Fruit fly (Drosophila melanogaster) whole organism, embryonic: Measurements from ENCODE around the gene dwg.

Source experiments
- Bteb2 ChIP-seq: fragments of 200-800 bp; sonication (Bioruptor generic); optimal IDR thresholded peaks from 2 replicates; lab custom pipeline; 2016; ENCODE audit warnings: missing biosample characterization, missing genetic modification characterization
- C15 ChIP-seq: fragments of 200-800 bp; sonication (Bioruptor generic); IDR thresholded peaks from 3 replicates; pipeline ENCODE4 v1.3.6; 2022; ENCODE audit warnings: missing biosample characterization, missing genetic modification characterization
- CG10431 ChIP-seq: fragments of 200-800 bp; sonication (Bioruptor generic); optimal IDR thresholded peaks from 3 replicates; lab custom pipeline; 2018; ENCODE audit warnings: missing biosample characterization, mild to moderate bottlenecking, missing genetic modification characterization
- CG11504 ChIP-seq: fragments of 200-800 bp; sonication (Bioruptor generic); optimal IDR thresholded peaks from 3 replicates; lab custom pipeline; 2019; ENCODE audit warnings: missing biosample characterization, mild to moderate bottlenecking, missing genetic modification characterization, moderate library complexity
- CG13123 ChIP-seq: fragments of 200-800 bp; sonication (Bioruptor generic); optimal IDR thresholded peaks from 2 replicates; lab custom pipeline; 2016; ENCODE audit warnings: missing biosample characterization, missing genetic modification characterization
- CG13296 ChIP-seq: fragments of 200-800 bp; sonication (Bioruptor generic); optimal IDR thresholded peaks from 3 replicates; lab custom pipeline; 2018; ENCODE audit warnings: missing biosample characterization, mild to moderate bottlenecking, missing genetic modification characterization
- CG15011 ChIP-seq: fragments of 200-800 bp; sonication (Bioruptor generic); optimal IDR thresholded peaks from 3 replicates; lab custom pipeline; 2018; ENCODE audit warnings: missing biosample characterization, mild to moderate bottlenecking, missing genetic modification characterization
- CG1529 ChIP-seq: fragments of 200-800 bp; sonication (Bioruptor generic); optimal IDR thresholded peaks from 3 replicates; lab custom pipeline; 2018; ENCODE audit warnings: missing biosample characterization, missing genetic modification characterization
- CG15514 ChIP-seq: fragments of 200-800 bp; sonication (Bioruptor generic); optimal IDR thresholded peaks from 3 replicates; lab custom pipeline; 2017; ENCODE audit warnings: missing biosample characterization, missing genetic modification characterization, mild to moderate bottlenecking, moderate library complexity, missing genetic modification reagents
- CG1603 ChIP-seq: fragments of 200-800 bp; sonication (Bioruptor generic); optimal IDR thresholded peaks from 2 replicates; lab custom pipeline; 2019; ENCODE audit warnings: missing biosample characterization, mild to moderate bottlenecking, missing genetic modification characterization, moderate library complexity
- CG16813 ChIP-seq: fragments of 200-800 bp; sonication (Bioruptor generic); IDR thresholded peaks from 3 replicates; pipeline ENCODE4 v1.3.6; 2022; ENCODE audit warnings: missing biosample characterization, missing genetic modification characterization; ENCODE audit not compliant: partially characterized antibody
- CG16815 ChIP-seq: fragments of 200-800 bp; sonication (Bioruptor generic); optimal IDR thresholded peaks from 3 replicates; lab custom pipeline; 2017; ENCODE audit warnings: missing biosample characterization, mild to moderate bottlenecking, missing genetic modification characterization
- CG17802 ChIP-seq: fragments of 200-800 bp; sonication (Bioruptor generic); optimal IDR thresholded peaks from 2 replicates; lab custom pipeline; 2018; ENCODE audit warnings: missing biosample characterization, mild to moderate bottlenecking, missing genetic modification characterization, moderate library complexity
- CG18262 ChIP-seq: fragments of 200-800 bp; optimal IDR thresholded peaks from 3 replicates; lab custom pipeline; 2019; ENCODE audit warnings: missing biosample characterization, mild to moderate bottlenecking, missing genetic modification characterization, moderate library complexity
- CG2129 ChIP-seq: fragments of 200-800 bp; sonication (Bioruptor generic); IDR thresholded peaks from 2 replicates; pipeline ENCODE4 v1.3.6; 2022; ENCODE audit warnings: missing biosample characterization, missing genetic modification characterization; ENCODE audit not compliant: partially characterized antibody
- CG32767 ChIP-seq: fragments of 200-800 bp; sonication (Bioruptor generic); IDR thresholded peaks from 2 replicates; pipeline ENCODE4 v1.3.6; 2022; ENCODE audit warnings: missing biosample characterization, missing genetic modification characterization
- CG4328 ChIP-seq: fragments of 200-800 bp; sonication (Bioruptor generic); optimal IDR thresholded peaks from 3 replicates; lab custom pipeline; 2017; ENCODE audit warnings: missing biosample characterization, missing genetic modification reagents, missing genetic modification characterization
- CG4424 ChIP-seq: fragments of 200-800 bp; sonication (Bioruptor generic); optimal IDR thresholded peaks from 3 replicates; lab custom pipeline; 2016; ENCODE audit warnings: missing biosample characterization, missing genetic modification characterization
- CG8089 ChIP-seq: fragments of 200-800 bp; sonication (Bioruptor generic); optimal IDR thresholded peaks from 3 replicates; lab custom pipeline; 2016; ENCODE audit warnings: missing biosample characterization, missing genetic modification characterization
- CG9437 ChIP-seq: fragments of 200-800 bp; sonication (Bioruptor generic); optimal IDR thresholded peaks from 2 replicates; lab custom pipeline; 2018; ENCODE audit warnings: missing biosample characterization, mild to moderate bottlenecking, missing genetic modification characterization
- CG9797 ChIP-seq: fragments of 200-800 bp; sonication (Bioruptor generic); optimal IDR thresholded peaks from 3 replicates; lab custom pipeline; 2018; ENCODE audit warnings: missing biosample characterization, mild to moderate bottlenecking, missing genetic modification characterization
- CG9817 ChIP-seq: fragments of 200-800 bp; sonication (Bioruptor generic); optimal IDR thresholded peaks from 2 replicates; lab custom pipeline; 2018; ENCODE audit warnings: missing biosample characterization, mild to moderate bottlenecking, missing genetic modification characterization, moderate library complexity
- CG9876 ChIP-seq: fragments of 200-800 bp; sonication (Bioruptor generic); optimal IDR thresholded peaks from 2 replicates; lab custom pipeline; 2016; ENCODE audit warnings: missing biosample characterization, missing genetic modification characterization
- CHES-1-like ChIP-seq: fragments of 200-800 bp; sonication (Bioruptor generic); optimal IDR thresholded peaks from 2 replicates; lab custom pipeline; 2016; ENCODE audit warnings: missing biosample characterization, missing genetic modification characterization
- D19A ChIP-seq: fragments of 200-800 bp; optimal IDR thresholded peaks from 3 replicates; lab custom pipeline; 2019; ENCODE audit warnings: missing biosample characterization, mild to moderate bottlenecking, missing genetic modification characterization, moderate library complexity
- Dip2 ChIP-seq: fragments of 200-800 bp; sonication (Bioruptor generic); IDR thresholded peaks from 2 replicates; pipeline ENCODE4 v1.3.6; 2022; ENCODE audit warnings: missing biosample characterization, missing genetic modification characterization
- Dll ChIP-seq: fragments of 200-800 bp; sonication (Bioruptor generic); IDR thresholded peaks from 4 replicates; pipeline ENCODE4 v1.3.6; 2022; ENCODE audit warnings: missing biosample characterization, missing genetic modification characterization; ENCODE audit not compliant: partially characterized antibody
- Dref ChIP-seq: fragments of 200-800 bp; sonication (Bioruptor generic); IDR thresholded peaks from 2 replicates; pipeline ENCODE4 v1.3.6; 2022; ENCODE audit warnings: missing biosample characterization, missing genetic modification characterization
- Drgx ChIP-seq: fragments of 200-800 bp; sonication (Bioruptor generic); IDR thresholded peaks from 2 replicates; pipeline ENCODE4 v1.3.6; 2022; ENCODE audit warnings: missing biosample characterization, missing genetic modification characterization
- Ets65A ChIP-seq: fragments of 200-800 bp; sonication (Bioruptor generic); peaks from one replicate; lab custom pipeline; 2016; ENCODE audit warnings: missing biosample characterization, missing genetic modification characterization
- Hr3 ChIP-seq: fragments of 200-800 bp; sonication (Bioruptor generic); optimal IDR thresholded peaks from 3 replicates; lab custom pipeline; 2016; ENCODE audit warnings: missing biosample characterization, missing genetic modification characterization
- Mad ChIP-seq: fragments of 200-800 bp; sonication (Bioruptor generic); optimal IDR thresholded peaks from 2 replicates; lab custom pipeline; 2016; ENCODE audit warnings: missing biosample characterization, missing genetic modification characterization
- NK7.1 ChIP-seq: fragments of 200-800 bp; sonication (Bioruptor generic); optimal IDR thresholded peaks from 3 replicates; lab custom pipeline; 2016; ENCODE audit warnings: missing biosample characterization, missing genetic modification characterization
- Ptx1 ChIP-seq: fragments of 200-800 bp; sonication (Bioruptor generic); IDR thresholded peaks from 2 replicates; pipeline ENCODE4 v1.3.6; 2022; ENCODE audit warnings: missing biosample characterization, missing genetic modification characterization
- Ssrp ChIP-seq: fragments of 200-800 bp; sonication (Bioruptor generic); optimal IDR thresholded peaks from 2 replicates; lab custom pipeline; 2018; ENCODE audit warnings: missing biosample characterization, mild to moderate bottlenecking, missing genetic modification characterization, moderate library complexity
- bowl ChIP-seq: fragments of 200-800 bp; sonication (Bioruptor generic); IDR thresholded peaks from 2 replicates; pipeline ENCODE4 v1.3.6; 2022; ENCODE audit warnings: missing biosample characterization, missing genetic modification characterization
- btn ChIP-seq: fragments of 200-800 bp; sonication (Bioruptor generic); optimal IDR thresholded peaks from 2 replicates; lab custom pipeline; 2016; ENCODE audit warnings: missing biosample characterization, missing genetic modification characterization
- chn ChIP-seq: fragments of 200-800 bp; sonication (Bioruptor generic); optimal IDR thresholded peaks from 2 replicates; lab custom pipeline; 2016; ENCODE audit warnings: missing biosample characterization, missing genetic modification characterization
- ci ChIP-seq: fragments of 200-800 bp; sonication (Bioruptor generic); IDR thresholded peaks from 3 replicates; pipeline ENCODE4 v1.3.6; 2022; ENCODE audit warnings: missing biosample characterization, missing genetic modification characterization
- dati ChIP-seq: fragments of 200-800 bp; sonication (Bioruptor generic); IDR thresholded peaks from 2 replicates; pipeline ENCODE4 v1.3.6; 2022; ENCODE audit warnings: missing biosample characterization, missing genetic modification characterization
- ems ChIP-seq: fragments of 200-800 bp; sonication (Bioruptor generic); optimal IDR thresholded peaks from 3 replicates; lab custom pipeline; 2016; ENCODE audit warnings: missing biosample characterization, missing genetic modification characterization
- fd3F ChIP-seq: fragments of 200-800 bp; sonication (Bioruptor generic); optimal IDR thresholded peaks from 2 replicates; lab custom pipeline; 2018; ENCODE audit warnings: missing biosample characterization, mild to moderate bottlenecking, missing genetic modification characterization, moderate library complexity
- fd64A ChIP-seq: fragments of 200-800 bp; sonication (Bioruptor generic); optimal IDR thresholded peaks from 3 replicates; lab custom pipeline; 2018; ENCODE audit warnings: missing biosample characterization, mild to moderate bottlenecking, missing genetic modification characterization
- gsb-n ChIP-seq: fragments of 200-800 bp; sonication (Bioruptor generic); optimal IDR thresholded peaks from 3 replicates; lab custom pipeline; 2018; ENCODE audit warnings: missing biosample characterization, mild to moderate bottlenecking, missing genetic modification characterization
- hkb ChIP-seq, 2 experiments: fragments of 200-800 bp in 1 of 2; fragments of >200 bp in 1 of 2; sonication (Bioruptor generic) in 1 of 2; IDR thresholded peaks in 1 of 2; optimal IDR thresholded peaks in 1 of 2; 2 replicates each; pipeline versions ENCODE4 v1.3.6 to Lab custom; 2017 to 2022; ENCODE audit warnings: missing biosample characterization in 1 of 2, missing genetic modification characterization in 1 of 2
- kay ChIP-seq: fragments of 200-800 bp; sonication (Bioruptor generic); optimal IDR thresholded peaks from 2 replicates; lab custom pipeline; 2016; ENCODE audit warnings: missing biosample characterization, missing genetic modification characterization
- lmd ChIP-seq: fragments of 200-800 bp; sonication (Bioruptor generic); IDR thresholded peaks from 2 replicates; pipeline ENCODE4 v1.3.6; 2022; ENCODE audit warnings: missing biosample characterization, missing genetic modification characterization
- nom ChIP-seq: fragments of 200-800 bp; sonication (Bioruptor generic); optimal IDR thresholded peaks from 2 replicates; lab custom pipeline; 2017; ENCODE audit warnings: missing biosample characterization, missing genetic modification characterization, mild to moderate bottlenecking, moderate library complexity, missing genetic modification reagents
- repo ChIP-seq: fragments of 200-800 bp; sonication (Bioruptor generic); optimal IDR thresholded peaks from 2 replicates; lab custom pipeline; 2016; ENCODE audit warnings: missing biosample characterization, missing genetic modification characterization
- sens ChIP-seq: fragments of 200-800 bp; sonication (Bioruptor generic); peaks from one replicate; lab custom pipeline; 2016; ENCODE audit warnings: missing biosample characterization, missing genetic modification characterization
- tup ChIP-seq: fragments of 200-800 bp; sonication (Bioruptor generic); optimal IDR thresholded peaks from 2 replicates; lab custom pipeline; 2016; ENCODE audit warnings: missing biosample characterization, mild to moderate bottlenecking, missing genetic modification characterization, moderate library complexity

The dwg gene

dm6 chrX:2732127-2732526 is 4.6 kb downstream of the dwg start, which contains the start of the genes ttm50 and CG2712 (continued):
- TF ChIP-seq Bteb2 (GFP tag; lab: Kevin White, UChicago) = no peak
- TF ChIP-seq sens (GFP tag; lab: Kevin White, UChicago) = no peak
- TF ChIP-seq fd3F (GFP tag; lab: Kevin White, UChicago) = peak; percentile 27
- peak; percentile 25 for TF ChIP-seq chn (GFP tag; lab: Kevin White, UChicago)
- peak; percentile 71 for TF ChIP-seq Ptx1 (GFP tag; lab: Robert Waterston, UW)
- TF ChIP-seq repo (GFP tag; lab: Kevin White, UChicago) = no peak
- no peak for TF ChIP-seq CG13123 (GFP tag; lab: Kevin White, UChicago)
- TF ChIP-seq dati (GFP tag; lab: Robert Waterston, UW) = no peak
- TF ChIP-seq ems (GFP tag; lab: Kevin White, UChicago) = no peak
- TF ChIP-seq CG9437 (GFP tag; lab: Kevin White, UChicago) = peak; percentile 19
- TF ChIP-seq CG1603 (tag; lab: Kevin White, UChicago) = no peak
- TF ChIP-seq Drgx (GFP tag; lab: Robert Waterston, UW) = no peak
- TF ChIP-seq CG4424 (GFP tag; lab: Kevin White, UChicago) = peak; percentile 63
- TF ChIP-seq tup (GFP tag; lab: Kevin White, UChicago) = no peak
- TF ChIP-seq CG2129 (GFP tag; lab: Robert Waterston, UW) = no peak
- 0 out of 3 replicates have a peak, but pooled peaks have one; percentile 40 for TF ChIP-seq C15
- TF ChIP-seq D19A (tag; lab: Kevin White, UChicago) = no peak
- no peak for TF ChIP-seq btn (GFP tag; lab: Kevin White, UChicago)
- no peak for TF ChIP-seq fd64A
- no peak for TF ChIP-seq CG32767 (GFP tag; lab: Robert Waterston, UW)
- no peak for TF ChIP-seq CG17802
- 0 out of 2 replicates have a peak, but pooled peaks have one; percentile 31 for TF ChIP-seq Dref (GFP tag; lab: Robert Waterston, UW)
- TF ChIP-seq CG11504 = no peak
- TF ChIP-seq CG13296 = no peak
- peak; percentile 62 for TF ChIP-seq Ets65A (GFP tag; lab: Kevin White, UChicago)
- no peak for TF ChIP-seq Mad
- TF ChIP-seq Dip2 (GFP tag; lab: Robert Waterston, UW) = no peak
- TF ChIP-seq CG15514 = peak; percentile 82
- TF ChIP-seq Ssrp (tag; lab: Kevin White, UChicago) = peak; percentile 54
- peak; percentile 88 for TF ChIP-seq CG9797 (GFP tag; lab: Kevin White, UChicago)
- TF ChIP-seq CG16815 (GFP tag; lab: Kevin White, UChicago) = no peak
- TF ChIP-seq CG8089 = no peak
- TF ChIP-seq NK7.1 (GFP tag; lab: Kevin White, UChicago) = no peak
- no peak for TF ChIP-seq hkb (optimal IDR thresholded peaks at IDR 0.05; lab: Kevin White, UChicago)
- no peak for TF ChIP-seq hkb (GFP tag; IDR thresholded peaks at IDR 0.05; lab: Robert Waterston, UW)
- no peak for TF ChIP-seq bowl
- no peak for TF ChIP-seq CHES-1-like
- TF ChIP-seq gsb-n = no peak
- peak; percentile 54 for TF ChIP-seq Hr3 (GFP tag; lab: Kevin White, UChicago)
- TF ChIP-seq CG18262 (tag; lab: Kevin White, UChicago) = no peak
- TF ChIP-seq CG9876 (GFP tag; lab: Kevin White, UChicago) = no peak
- no peak for TF ChIP-seq CG10431 (GFP tag; lab: Kevin White, UChicago)
- peak; percentile 34 for TF ChIP-seq nom (GFP tag; lab: Kevin White, UChicago)
- TF ChIP-seq kay (GFP tag; lab: Kevin White, UChicago) = no peak
- TF ChIP-seq CG9817 (tag; lab: Kevin White, UChicago) = peak; percentile 66
- TF ChIP-seq CG16813 (GFP tag; lab: Robert Waterston, UW) = no peak
- TF ChIP-seq CG4328 (GFP tag; lab: Kevin White, UChicago) = peak; percentile 31
- TF ChIP-seq CG1529 (GFP tag; lab: Kevin White, UChicago) = no peak
- TF ChIP-seq Dll (GFP tag; lab: Robert Waterston, UW) = 0 out of 4 replicates have a peak, but pooled peaks have one; percentile 14
- TF ChIP-seq ci (GFP tag; lab: Robert Waterston, UW) = no peak
- TF ChIP-seq CG15011 (GFP tag; lab: Kevin White, UChicago) = no peak
- TF ChIP-seq lmd (GFP tag; lab: Robert Waterston, UW) = peak; percentile 58; the same call in 1 of the 2 replicates
